Worm (Caenorhabditis elegans): ENCODE measurements around the gene T05C12.1.

- TF ChIP-seq ref-1 (GFP tag; conservative IDR thresholded peaks at IDR 0.05): no peak
- TF ChIP-seq ztf-29 (GFP tag; IDR thresholded peaks at IDR 0.05): no peak
- no peak for TF ChIP-seq cog-1 (tag; optimal IDR thresholded peaks at IDR 0.05)
- TF ChIP-seq flt-1 (GFP tag; IDR thresholded peaks at IDR 0.05): no peak
Measured at ce11 chrII:8214367-8214766, 40.9 kb downstream of the T05C12.1 start, which contains the start of gene M110.10.

Measured in whole organism, midembryonic.